Worm (Caenorhabditis elegans) whole organism, young adult: ENCODE data around the gene usp-46.

Experiments used
- B0019.2 ChIP-seq: fragments of 200-800 bp; sonication (Bioruptor generic); conservative IDR thresholded peaks from 2 replicates; pipeline ENCODE4 v1.3.6; 2022; ENCODE audit warnings: missing genetic modification reagents, missing genetic modification characterization, missing compliant biosample characterization
- B0261.1 ChIP-seq: sonication (generic microtip); optimal IDR thresholded peaks from 2 replicates; lab custom pipeline; 2016; ENCODE audit warnings: mild to moderate bottlenecking, missing genetic modification characterization, moderate library complexity, missing compliant biosample characterization
- B0336.3 ChIP-seq: fragments of 200-800 bp; sonication (Bioruptor generic); IDR thresholded peaks from 2 replicates; pipeline ENCODE4 v1.3.6; 2022; ENCODE audit warnings: missing genetic modification characterization, missing compliant biosample characterization
- C17E4.6 ChIP-seq: fragments of 200-800 bp; sonication (Bioruptor generic); IDR thresholded peaks from 2 replicates; pipeline ENCODE4 v1.3.6; 2022; ENCODE audit warnings: missing genetic modification reagents, missing genetic modification characterization, missing compliant biosample characterization
- D2030.7 ChIP-seq: fragments of 200-800 bp; sonication (Bioruptor generic); IDR thresholded peaks from 2 replicates; pipeline ENCODE4 v1.3.6; 2022; ENCODE audit warnings: missing genetic modification reagents, missing genetic modification characterization, missing compliant biosample characterization
- F22D6.2 ChIP-seq: sonication (generic microtip); optimal IDR thresholded peaks from 2 replicates; lab custom pipeline; 2016; ENCODE audit warnings: mild to moderate bottlenecking, missing genetic modification characterization, missing compliant biosample characterization
- F33H1.4 ChIP-seq: fragments of 200-800 bp; sonication (Bioruptor generic); IDR thresholded peaks from 2 replicates; pipeline ENCODE4 v1.3.6; 2022; ENCODE audit warnings: missing genetic modification reagents, missing genetic modification characterization, missing compliant biosample characterization
- F52B5.7 ChIP-seq: sonication (generic microtip); optimal IDR thresholded peaks from 2 replicates; lab custom pipeline; 2016; ENCODE audit warnings: mild to moderate bottlenecking, missing genetic modification characterization, missing compliant biosample characterization
- F55B11.4 ChIP-seq: sonication (generic microtip); optimal IDR thresholded peaks from 2 replicates; lab custom pipeline; 2016; ENCODE audit warnings: missing compliant biosample characterization, missing genetic modification characterization, borderline replicate concordance; ENCODE audit not compliant: insufficient read depth
- Y53G8AR.9 ChIP-seq: fragments of 200-800 bp; sonication (Bioruptor generic); conservative IDR thresholded peaks from 2 replicates; pipeline ENCODE4 v1.3.6; 2022; ENCODE audit warnings: missing genetic modification reagents, missing genetic modification characterization, missing compliant biosample characterization
- Y95B8A.8 ChIP-seq: fragments of 200-800 bp; sonication (Bioruptor generic); IDR thresholded peaks from 2 replicates; pipeline ENCODE4 v1.3.6; 2022; ENCODE audit warnings: missing genetic modification reagents, missing genetic modification characterization, missing compliant biosample characterization
- ccch-3 ChIP-seq: fragments of 200-800 bp; sonication (Bioruptor generic); optimal IDR thresholded peaks from 2 replicates; lab custom pipeline; 2018; ENCODE audit warnings: mild to moderate bottlenecking, missing genetic modification characterization, missing compliant biosample characterization
- chd-7 ChIP-seq: sonication (generic microtip); optimal IDR thresholded peaks from 2 replicates; lab custom pipeline; 2016; ENCODE audit warnings: mild to moderate bottlenecking, missing genetic modification characterization, moderate library complexity, missing compliant biosample characterization
- egl-18 ChIP-seq: fragments of 200-800 bp; sonication (Bioruptor generic); IDR thresholded peaks from 2 replicates; pipeline ENCODE4 v1.3.6; 2022; ENCODE audit warnings: missing genetic modification reagents, missing genetic modification characterization, missing compliant biosample characterization
- ekl-4 ChIP-seq: fragments of 200-800 bp; sonication (Bioruptor generic); IDR thresholded peaks from 2 replicates; pipeline ENCODE4 v1.3.6; 2022; ENCODE audit warnings: missing genetic modification reagents, missing genetic modification characterization, missing compliant biosample characterization
- gei-17 ChIP-seq: fragments of 200-800 bp; sonication (Bioruptor generic); optimal IDR thresholded peaks from 2 replicates; lab custom pipeline; 2018; ENCODE audit warnings: mild to moderate bottlenecking, missing genetic modification characterization, missing compliant biosample characterization
- hlh-12 ChIP-seq: sonication (generic microtip); optimal IDR thresholded peaks from 2 replicates; lab custom pipeline; 2016; ENCODE audit warnings: missing genetic modification characterization, missing compliant biosample characterization
- hmg-1.2 ChIP-seq: fragments of 200-800 bp; sonication (Bioruptor generic); IDR thresholded peaks from 2 replicates; pipeline ENCODE4 v1.3.6; 2022; ENCODE audit warnings: missing genetic modification reagents, missing genetic modification characterization, missing compliant biosample characterization
- hsf-1 ChIP-seq: fragments of 200-800 bp; sonication (Bioruptor generic); IDR thresholded peaks from 2 replicates; pipeline ENCODE4 v1.3.6; 2022; ENCODE audit warnings: missing genetic modification reagents, missing genetic modification characterization, missing compliant biosample characterization
- lin-35 ChIP-seq, 3 experiments: fragments of 150-350 bp in 2 of 3; sonication (generic microtip) in 1 of 3; optimal IDR thresholded peaks; 2 replicates each; lab custom pipeline; 2014 to 2018; ENCODE audit warnings: missing biosample characterization in 3 of 3, missing genetic modification characterization in 3 of 3, missing genetic modification reagents in 3 of 3
- lin-54 ChIP-seq: fragments of 200-800 bp; sonication (Bioruptor generic); optimal IDR thresholded peaks from 2 replicates; lab custom pipeline; 2018; ENCODE audit warnings: mild to moderate bottlenecking, missing genetic modification characterization, missing compliant biosample characterization
- lsl-1 ChIP-seq: fragments of 200-800 bp; sonication (Bioruptor generic); optimal IDR thresholded peaks from 2 replicates; lab custom pipeline; 2018; ENCODE audit warnings: mild to moderate bottlenecking, missing genetic modification characterization, moderate library complexity, missing compliant biosample characterization
- lsy-27 ChIP-seq: sonication (generic microtip); optimal IDR thresholded peaks from 2 replicates; lab custom pipeline; 2017; ENCODE audit warnings: missing genetic modification characterization, mild to moderate bottlenecking, missing compliant biosample characterization, antibody characterized with exemption, missing genotype, borderline replicate concordance; ENCODE audit not compliant: insufficient read depth
- madf-3 ChIP-seq: fragments of 200-800 bp; sonication (Bioruptor generic); IDR thresholded peaks from 2 replicates; pipeline ENCODE4 v1.3.6; 2022; ENCODE audit warnings: missing genetic modification reagents, missing genetic modification characterization, missing compliant biosample characterization
- madf-6 ChIP-seq: fragments of 200-800 bp; sonication (Bioruptor generic); IDR thresholded peaks from 2 replicates; pipeline ENCODE4 v1.3.6; 2022; ENCODE audit warnings: missing genetic modification reagents, missing genetic modification characterization, missing compliant biosample characterization
- mcd-1 ChIP-seq: fragments of 200-800 bp; sonication (Bioruptor generic); IDR thresholded peaks from 2 replicates; pipeline ENCODE4 v1.3.6; 2022; ENCODE audit warnings: missing genetic modification reagents, missing genetic modification characterization, missing compliant biosample characterization
- mel-28 ChIP-seq: sonication (generic microtip); optimal IDR thresholded peaks from 2 replicates; lab custom pipeline; 2016; ENCODE audit warnings: borderline replicate concordance, mild to moderate bottlenecking, missing genetic modification characterization, missing compliant biosample characterization
- mxl-1 ChIP-seq: sonication (generic microtip); optimal IDR thresholded peaks from 2 replicates; lab custom pipeline; 2016; ENCODE audit warnings: missing genetic modification characterization, missing compliant biosample characterization
- nfyb-1 ChIP-seq: fragments of 200-800 bp; sonication (Bioruptor generic); IDR thresholded peaks from 2 replicates; pipeline ENCODE4 v1.3.6; 2022; ENCODE audit warnings: missing genetic modification reagents, missing genetic modification characterization, missing compliant biosample characterization
- nhr-120 ChIP-seq: fragments of 200-800 bp; sonication (Bioruptor generic); IDR thresholded peaks from 2 replicates; pipeline ENCODE4 v1.3.6; 2022; ENCODE audit warnings: missing genetic modification characterization, missing compliant biosample characterization
- rpc-1 ChIP-seq, 2 experiments: fragments of 150-350 bp in 1 of 2; sonication (generic microtip) in 1 of 2; optimal IDR thresholded peaks; 2 replicates each; lab custom pipeline; 2014 to 2018; ENCODE audit warnings: missing biosample characterization in 1 of 2, missing genetic modification characterization in 1 of 2, missing genetic modification reagents in 1 of 2, missing genotype in 1 of 2
- sea-2 ChIP-seq: fragments of 200-800 bp; sonication (Bioruptor generic); IDR thresholded peaks from 2 replicates; pipeline ENCODE4 v1.3.6; 2022; ENCODE audit warnings: missing genetic modification characterization, missing compliant biosample characterization
- snpc-3.4 ChIP-seq: sonication (generic microtip); optimal IDR thresholded peaks from 2 replicates; lab custom pipeline; 2017; ENCODE audit warnings: missing genetic modification characterization, mild to moderate bottlenecking, missing compliant biosample characterization, antibody characterized with exemption, moderate library complexity, missing genotype, missing genetic modification reagents
- snpc-4 ChIP-seq, 5 experiments: fragments of 150-350 bp in 1 of 5; sonication (generic microtip) in 4 of 5; optimal IDR thresholded peaks; 2 replicates each; lab custom pipeline; 2014 to 2018; ENCODE audit warnings: missing genetic modification characterization in 5 of 5, missing biosample characterization in 3 of 5, antibody characterized with exemption in 2 of 5, mild to moderate bottlenecking in 2 of 5, missing compliant biosample characterization in 2 of 5, missing genotype in 2 of 5, moderate library complexity in 2 of 5, missing genetic modification reagents in 1 of 5
- ztf-18 ChIP-seq: sonication (generic microtip); optimal IDR thresholded peaks from 2 replicates; lab custom pipeline; 2016; ENCODE audit warnings: missing genotype, mild to moderate bottlenecking, missing genetic modification characterization, missing compliant biosample characterization
- ztf-25 ChIP-seq: fragments of 200-800 bp; sonication (Bioruptor generic); IDR thresholded peaks from 2 replicates; pipeline ENCODE4 v1.3.6; 2022; ENCODE audit warnings: missing genetic modification reagents, missing genetic modification characterization, missing compliant biosample characterization
- ztf-26 ChIP-seq: sonication (generic microtip); optimal IDR thresholded peaks from 2 replicates; lab custom pipeline; 2017; ENCODE audit warnings: missing genetic modification characterization, missing compliant biosample characterization
- ztf-3 ChIP-seq: fragments of 200-800 bp; sonication (Bioruptor generic); optimal IDR thresholded peaks from 2 replicates; lab custom pipeline; 2018; ENCODE audit warnings: mild to moderate bottlenecking, missing genetic modification characterization, missing compliant biosample characterization
- ztf-6 ChIP-seq: fragments of 200-800 bp; sonication (Bioruptor generic); IDR thresholded peaks from 2 replicates; pipeline ENCODE4 v1.3.6; 2022; ENCODE audit warnings: missing genetic modification reagents, missing genetic modification characterization, missing compliant biosample characterization

The usp-46 gene

DNA sequence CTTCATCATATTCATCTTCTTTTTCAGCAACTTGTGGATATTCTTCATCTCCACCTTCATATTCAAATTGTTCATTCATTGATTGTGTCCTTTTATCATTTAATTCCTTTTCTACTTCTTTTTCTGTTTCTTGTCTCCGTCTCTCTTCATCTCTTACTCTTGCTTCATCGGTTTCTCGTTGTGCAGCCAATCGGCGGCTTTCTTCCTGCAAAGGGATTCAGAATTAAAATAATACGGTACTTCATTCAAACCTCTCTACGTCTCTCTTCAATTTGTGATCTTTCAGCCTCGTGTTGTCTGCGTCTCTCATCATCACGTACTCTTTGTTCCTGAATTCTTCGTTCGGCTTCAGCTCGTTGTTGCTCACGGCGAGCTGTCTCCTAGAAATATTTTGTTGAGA, 35.8 kb upstream of the usp-46 start:
- no peak for TF ChIP-seq Y95B8A.8 (GFP tag; lab: Robert Waterston, UW)
- peak; percentile 42; the same call in 1 of the 2 replicates for TF ChIP-seq hmg-1.2 (GFP tag; lab: Robert Waterston, UW)
- no peak for TF ChIP-seq ccch-3 (GFP tag; lab: Kevin White, UChicago)
- no peak for TF ChIP-seq ztf-6 (GFP tag; lab: Robert Waterston, UW)
- no peak for TF ChIP-seq ztf-26 (tag; lab: Kevin White, UChicago)
- TF ChIP-seq C17E4.6 (GFP tag; lab: Robert Waterston, UW) = no peak
- TF ChIP-seq lin-35 (GFP tag; optimal IDR thresholded peaks at IDR 0.05; lab: Kevin White, UChicago) = no peak

DNA sequence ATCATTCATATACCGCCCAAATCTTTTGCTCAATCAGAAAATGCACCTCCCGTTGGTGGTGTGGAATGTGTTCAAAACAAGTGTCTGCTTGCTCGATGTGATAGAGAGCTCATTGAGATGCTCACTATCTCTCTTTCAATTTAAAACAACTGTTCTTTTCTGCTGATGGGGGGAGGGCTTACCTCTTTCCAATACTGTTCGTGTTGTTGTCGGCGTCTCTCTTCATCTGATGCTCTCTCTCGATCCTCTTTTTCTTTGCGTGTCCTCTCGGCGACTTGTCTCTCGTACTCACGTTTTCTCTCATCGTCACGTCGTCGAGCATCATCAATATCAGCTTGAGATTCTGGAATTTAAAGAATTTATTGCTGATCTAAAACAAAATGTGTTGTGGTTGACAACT, 34.4 kb upstream of the usp-46 start:
- no peak for TF ChIP-seq mxl-1
- TF ChIP-seq hmg-1.2 (GFP tag; lab: Robert Waterston, UW) = peak; percentile 57; the same call in 1 of the 2 replicates

DNA sequence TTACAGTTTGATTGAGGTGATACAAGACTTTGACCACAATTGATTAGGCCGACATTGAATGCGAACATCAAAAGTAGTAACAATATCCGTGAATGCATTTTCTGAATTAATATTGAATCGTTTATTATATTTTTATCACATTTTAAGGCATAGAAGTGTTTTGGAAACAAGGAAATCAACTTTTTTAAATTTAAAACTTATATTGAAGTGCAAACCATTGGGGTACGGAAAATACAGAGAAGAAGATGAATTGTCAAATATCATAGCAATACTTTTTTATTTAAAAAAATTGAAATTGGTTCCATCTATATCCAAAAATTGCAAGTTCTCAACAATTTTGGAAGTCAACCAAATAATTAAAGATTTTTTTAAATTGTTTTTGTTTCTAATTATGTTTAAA, 33.2 kb upstream of the usp-46 start, which contains the start of gene T05G5.1:
T05G5.1 (minus strand) TSS at position 101 of the 400 bp plus-strand sequence.
- TF ChIP-seq egl-18 (GFP tag; lab: Robert Waterston, UW) (no peak), nhr-120 (GFP tag; lab: Robert Waterston, UW) (no peak), snpc-4 (GFP tag; optimal IDR thresholded peaks at IDR 0.05; lab: Kevin White, UChicago) (no peak), snpc-4 (tag; optimal IDR thresholded peaks at IDR 0.05; lab: Kevin White, UChicago) (no peak), sea-2 (GFP tag; lab: Robert Waterston, UW) (no peak), lsy-27 (tag; lab: Kevin White, UChicago) (no peak)

DNA sequence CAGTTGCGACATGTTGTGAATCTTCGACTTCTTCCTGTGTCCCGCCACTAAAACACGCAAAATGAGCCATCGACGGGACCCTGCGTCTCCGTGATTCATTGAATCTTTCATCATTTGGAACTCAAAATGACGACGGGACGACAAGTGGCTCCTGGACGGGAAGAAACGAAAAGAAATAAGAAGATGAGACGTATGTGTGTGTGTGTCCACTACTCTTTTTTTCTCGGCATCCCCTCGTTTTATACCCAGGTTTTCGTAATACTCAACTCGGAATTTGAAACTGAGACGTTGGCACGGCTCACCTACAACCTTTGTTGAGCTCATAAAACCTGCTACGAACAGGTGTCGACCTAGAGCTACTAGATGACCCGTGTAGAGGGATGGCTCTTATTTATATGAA, 31.9 kb upstream of the usp-46 start:
- TF ChIP-seq chd-7 (tag; lab: Kevin White, UChicago) (no peak), F33H1.4 (no peak), B0019.2 (GFP tag; lab: Robert Waterston, UW) (no peak), ztf-26 (tag; lab: Kevin White, UChicago) (no peak), ztf-3 (GFP tag; lab: Kevin White, UChicago) (no peak), hlh-12 (no peak), F55B11.4 (tag; lab: Kevin White, UChicago) (no peak), nfyb-1 (GFP tag; lab: Robert Waterston, UW) (no peak), Y53G8AR.9 (GFP tag; lab: Robert Waterston, UW) (no peak), snpc-3.4 (tag; lab: Kevin White, UChicago) (no peak), gei-17 (no peak), F22D6.2 (no peak)

DNA sequence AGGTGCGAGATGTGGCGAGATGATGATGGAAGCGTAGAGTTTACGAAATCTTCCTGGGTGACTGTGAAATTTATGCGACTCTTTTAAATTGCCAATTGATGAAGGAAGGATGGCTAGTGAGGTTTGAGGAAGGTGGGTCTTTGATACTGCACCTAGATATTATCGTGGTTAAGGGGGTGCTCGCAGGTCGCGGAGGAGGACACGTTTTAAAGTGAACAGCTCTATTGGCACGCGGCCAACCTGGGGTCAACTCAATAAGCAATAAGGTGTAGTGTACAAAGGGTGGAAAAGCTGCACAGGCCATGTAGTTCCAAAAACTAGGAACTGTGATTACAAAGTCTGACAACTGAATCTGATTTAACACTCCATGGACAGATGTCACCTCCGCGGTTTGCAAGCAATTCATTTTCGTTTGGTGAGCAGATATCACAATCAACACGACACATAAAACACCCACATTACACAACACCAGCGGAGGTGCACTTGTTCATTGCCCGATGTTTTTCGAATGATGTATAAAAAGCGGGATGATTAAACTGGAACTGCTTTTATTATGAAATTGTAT, 31.0 kb upstream of the usp-46 start:
- TF ChIP-seq lin-54 = peak; percentile 59
- peak; percentile 18 for TF ChIP-seq F52B5.7 (tag; lab: Kevin White, UChicago)
- TF ChIP-seq ztf-18 (tag; lab: Kevin White, UChicago) = peak; percentile 37
- peak; percentile 72; the same call in 1 of the 2 replicates for TF ChIP-seq Y53G8AR.9 (GFP tag; lab: Robert Waterston, UW)
- TF ChIP-seq hmg-1.2 (GFP tag; lab: Robert Waterston, UW) = peak; percentile 11; the same call in 1 of the 2 replicates
- TF ChIP-seq B0261.1 (tag; lab: Kevin White, UChicago) = no peak
- TF ChIP-seq mel-28 (tag; lab: Kevin White, UChicago) = no peak
- no peak for TF ChIP-seq rpc-1 (optimal IDR thresholded peaks at IDR 0.05; lab: Kevin White, UChicago)
- TF ChIP-seq rpc-1 (tag; optimal IDR thresholded peaks at IDR 0.05; lab: Kevin White, UChicago) = no peak
- TF ChIP-seq mcd-1 (GFP tag; lab: Robert Waterston, UW) = 0 out of 2 replicates have a peak, but pooled peaks have one; percentile 17
- TF ChIP-seq D2030.7 = 0 out of 2 replicates have a peak, but pooled peaks have one; percentile 29
- TF ChIP-seq lsl-1 (GFP tag; lab: Kevin White, UChicago) = peak; percentile 7
- TF ChIP-seq hsf-1 = peak; percentile 60
- peak; percentile 70 for TF ChIP-seq B0336.3 (GFP tag; lab: Robert Waterston, UW)
- no peak for TF ChIP-seq ztf-25 (GFP tag; lab: Robert Waterston, UW)
- TF ChIP-seq ekl-4 = 0 out of 2 replicates have a peak, but pooled peaks have one; percentile 54
- 0 out of 2 replicates have a peak, but pooled peaks have one; percentile 10 for TF ChIP-seq madf-3
- 0 out of 2 replicates have a peak, but pooled peaks have one; percentile 12 for TF ChIP-seq C17E4.6 (GFP tag; lab: Robert Waterston, UW)
- peak; percentile 59 for TF ChIP-seq madf-6 (GFP tag; lab: Robert Waterston, UW)
